Worm (Caenorhabditis elegans) whole organism, early embryonic: Measurements from ENCODE around the gene spr-3.

Experiments
- flt-1 ChIP-seq: fragments of 200-800 bp; sonication (Bioruptor generic); IDR thresholded peaks from 2 replicates; pipeline ENCODE4 v1.3.6; 2022; ENCODE audit warnings: missing genetic modification characterization, missing compliant biosample characterization
- hmg-4 ChIP-seq: fragments of 200-800 bp; sonication (Bioruptor generic); optimal IDR thresholded peaks from 2 replicates; lab custom pipeline; 2018; ENCODE audit warnings: mild to moderate bottlenecking, missing genetic modification characterization, missing compliant biosample characterization
- tra-4 ChIP-seq: sonication (generic microtip); optimal IDR thresholded peaks from 2 replicates; lab custom pipeline; 2017; ENCODE audit warnings: missing genetic modification characterization, missing compliant biosample characterization

- no peak for TF ChIP-seq hmg-4 (GFP tag; lab: Kevin White, UChicago)
- no peak for TF ChIP-seq flt-1
- no peak for TF ChIP-seq tra-4 (tag; lab: Kevin White, UChicago)
These were observed 15.0 kb downstream of the spr-3 start for ce11 chrX:4528905-4529304.
